Fruit fly (Drosophila melanogaster): ENCODE measurements around the gene CG7133.

- no peak for TF ChIP-seq CG7368 (GFP tag; optimal IDR thresholded peaks at IDR 0.05)
- TF ChIP-seq Blimp-1 (GFP tag; optimal IDR thresholded peaks at IDR 0.05), result no peak
- no peak for TF ChIP-seq Gug (GFP tag; IDR thresholded peaks at IDR 0.05)
- TF ChIP-seq Eip75B (GFP tag; optimal IDR thresholded peaks at IDR 0.05), result no peak
- TF ChIP-seq CG11762 (GFP tag; optimal IDR thresholded peaks at IDR 0.05; ENCODE audit: insufficient read depth), result no peak
- no peak for TF ChIP-seq fkh (GFP tag; optimal IDR thresholded peaks at IDR 0.05)
- no peak for TF ChIP-seq Ets96B (tag; optimal IDR thresholded peaks at IDR 0.05)
Observed at dm6 chr3L:22074347-22074971, at the start of gene CG7133.
